Worm (Caenorhabditis elegans) whole organism, midembryonic: ENCODE results near the gene srsx-15.

ENCODE experiments used
- T22C8.4 ChIP-seq: fragments of 200-800 bp; sonication (Bioruptor generic); IDR thresholded peaks from 2 replicates; pipeline ENCODE4 v1.3.6; 2022; ENCODE audit warnings: missing genetic modification characterization, missing compliant biosample characterization
- cog-1 ChIP-seq: sonication (generic microtip); optimal IDR thresholded peaks from 2 replicates; lab custom pipeline; 2016; ENCODE audit warnings: missing genetic modification characterization, missing compliant biosample characterization
- flt-1 ChIP-seq: fragments of 200-800 bp; sonication (Bioruptor generic); IDR thresholded peaks from 2 replicates; pipeline ENCODE4 v1.3.6; 2022; ENCODE audit warnings: missing genetic modification characterization, missing compliant biosample characterization
- klf-2 ChIP-seq: fragments of 200-800 bp; sonication (Bioruptor generic); conservative IDR thresholded peaks from 2 replicates; pipeline ENCODE4 v1.3.6; 2022; ENCODE audit warnings: missing genetic modification reagents, missing genetic modification characterization, missing compliant biosample characterization
- med-1 ChIP-seq: sonication (generic microtip); optimal IDR thresholded peaks from 2 replicates; lab custom pipeline; 2017; ENCODE audit warnings: missing genetic modification characterization, mild to moderate bottlenecking, missing compliant biosample characterization, antibody characterized with exemption, missing genetic modification reagents; ENCODE audit not compliant: insufficient read depth
- ref-1 ChIP-seq: fragments of 200-800 bp; sonication (Bioruptor generic); conservative IDR thresholded peaks from 2 replicates; pipeline ENCODE4 v1.3.6; 2022; ENCODE audit warnings: missing genetic modification reagents, missing genetic modification characterization, missing compliant biosample characterization
- tab-1 ChIP-seq: fragments of 200-800 bp; sonication (Bioruptor generic); IDR thresholded peaks from 2 replicates; pipeline ENCODE4 v1.3.6; 2022; ENCODE audit warnings: missing genetic modification characterization, missing compliant biosample characterization
- ztf-23 ChIP-seq: fragments of 200-800 bp; sonication (Bioruptor generic); IDR thresholded peaks from 2 replicates; pipeline ENCODE4 v1.3.6; 2022; ENCODE audit warnings: missing genetic modification reagents, missing genetic modification characterization, missing compliant biosample characterization
- ztf-29 ChIP-seq: fragments of 200-800 bp; sonication (Bioruptor generic); IDR thresholded peaks from 2 replicates; pipeline ENCODE4 v1.3.6; 2022; ENCODE audit warnings: missing genetic modification reagents, missing genetic modification characterization, missing compliant biosample characterization

srsx-15 gene

DNA sequence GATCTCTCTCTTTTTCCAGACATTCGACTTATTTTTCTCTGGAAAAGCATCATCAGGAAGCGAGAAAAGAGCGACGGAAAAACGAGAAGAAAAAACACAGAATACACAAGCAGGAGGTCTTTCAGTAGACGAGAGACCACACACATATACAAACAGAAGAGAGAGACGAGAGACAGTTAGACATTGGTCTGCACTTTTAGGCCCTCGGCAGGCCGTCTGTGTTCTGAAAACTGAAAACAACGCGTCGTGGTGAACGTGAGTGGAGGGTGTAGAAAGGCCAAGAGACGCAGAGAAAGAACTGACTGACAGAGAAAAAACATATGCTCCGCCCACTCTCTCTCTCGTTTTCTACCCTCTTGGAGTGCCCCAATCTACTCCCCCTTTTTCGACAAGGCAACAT lies 41.4 kb downstream of the srsx-15 start:
- no peak for TF ChIP-seq tab-1 (GFP tag; lab: Robert Waterston, UW)
- no peak for TF ChIP-seq ztf-29 (GFP tag; lab: Robert Waterston, UW)

DNA sequence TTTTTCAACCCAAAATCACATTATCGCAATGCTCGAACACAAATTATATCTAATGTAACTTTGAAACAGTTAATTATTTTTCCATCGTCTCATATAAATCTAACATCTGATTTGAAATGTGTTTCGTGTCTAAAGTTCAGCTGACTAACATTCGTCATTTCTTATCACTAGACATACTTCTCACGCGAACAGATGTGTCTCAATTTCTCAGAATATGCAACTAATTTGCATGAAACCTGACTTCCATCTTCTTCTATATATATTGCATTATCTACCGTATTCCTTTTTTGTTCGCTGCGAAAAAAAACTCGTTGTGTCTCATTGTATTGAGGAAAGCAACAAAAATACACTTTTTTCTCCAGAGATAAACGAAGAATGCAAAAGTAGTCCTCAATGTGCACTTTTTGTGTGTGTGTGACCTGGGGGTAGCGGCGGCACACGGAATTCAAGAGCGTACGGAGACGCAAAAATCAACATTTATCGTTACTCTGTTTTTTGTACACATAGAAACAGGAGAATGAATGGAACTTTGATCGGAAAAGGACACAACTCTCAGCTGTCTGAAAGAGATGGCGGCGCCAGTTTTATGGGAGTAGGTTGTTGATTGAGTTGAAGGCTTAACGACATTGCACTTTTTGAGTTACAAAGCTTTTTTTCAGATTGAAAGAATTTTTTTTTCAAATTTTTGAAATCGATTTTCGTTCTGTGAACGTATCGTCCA lies 42.9 kb downstream of the srsx-15 start:
- TF ChIP-seq ref-1, result no peak
- no peak for TF ChIP-seq T22C8.4
- no peak for TF ChIP-seq ztf-23 (GFP tag; lab: Robert Waterston, UW)
- no peak for TF ChIP-seq ztf-29 (GFP tag; lab: Robert Waterston, UW)

DNA sequence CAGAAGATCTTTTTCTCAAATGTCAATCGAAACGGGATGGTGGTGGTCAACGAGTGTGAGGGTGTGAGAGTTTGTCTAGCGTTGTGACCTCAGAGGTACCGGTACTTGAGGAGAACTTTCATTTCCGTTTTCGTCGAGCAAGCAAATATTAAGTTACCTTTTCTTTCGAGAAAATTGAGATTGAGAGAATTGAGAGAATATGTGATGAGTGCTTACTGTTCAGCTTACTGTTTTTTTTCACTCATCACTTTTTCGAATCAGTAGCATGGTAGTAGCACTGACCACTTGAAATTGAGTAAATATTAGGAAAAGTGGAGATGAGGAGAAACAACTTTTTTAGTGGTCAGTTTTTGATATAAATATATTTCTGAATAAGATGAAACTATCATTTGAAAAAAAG lies 49.6 kb downstream of the srsx-15 start, which contains the start of gene T12E12.6:
TSS of gene T12E12.6 (minus strand) at position 101 of the 400 bp plus-strand sequence.
- no peak for TF ChIP-seq klf-2
- no peak for TF ChIP-seq T22C8.4
- TF ChIP-seq ref-1, result no peak
- no peak for TF ChIP-seq med-1 (GFP tag; lab: Kevin White, UChicago)
- no peak for TF ChIP-seq ztf-29 (GFP tag; lab: Robert Waterston, UW)
- TF ChIP-seq flt-1 (GFP tag; lab: Robert Waterston, UW), result no peak
- no peak for TF ChIP-seq cog-1 (tag; lab: Kevin White, UChicago)
- no peak for TF ChIP-seq ztf-23 (GFP tag; lab: Robert Waterston, UW)
- no peak for TF ChIP-seq tab-1 (GFP tag; lab: Robert Waterston, UW)

DNA sequence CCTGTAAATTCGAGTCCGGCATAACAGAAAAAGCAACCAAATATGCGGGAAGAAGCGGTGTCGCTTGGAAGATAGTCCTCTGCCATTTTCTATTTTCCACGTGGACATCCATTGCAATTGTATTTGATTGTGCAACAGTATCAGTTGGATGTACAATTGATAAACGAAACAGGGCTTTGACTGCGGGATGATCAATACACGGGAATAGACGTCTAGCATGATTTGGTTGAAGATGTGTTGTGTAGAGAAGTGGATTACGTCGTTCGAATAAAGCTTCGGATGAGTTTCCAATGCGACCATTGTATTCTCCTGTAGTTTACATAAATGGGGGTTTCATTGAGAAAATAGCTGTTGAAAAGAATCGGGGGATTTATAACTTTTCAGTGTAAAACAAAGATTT lies 50.9 kb downstream of the srsx-15 start:
- TF ChIP-seq klf-2, result no peak
